Worm (Caenorhabditis elegans): ENCODE data around the gene his-35.

his-35 gene

ce11 chrV:9513590-9513989 is 31.5 kb downstream of the his-35 start, which contains the start of gene eif-2Bdelta:
eif-2Bdelta (plus strand) TSS chrV:9513824.
- no peak for TF ChIP-seq T20F7.1 (GFP tag; optimal IDR thresholded peaks at IDR 0.05)
- TF ChIP-seq R02D3.7 (tag; optimal IDR thresholded peaks at IDR 0.05) = no peak
- TF ChIP-seq zip-2 (tag; optimal IDR thresholded peaks at IDR 0.05) = no peak
- TF ChIP-seq lsy-2 (tag; optimal IDR thresholded peaks at IDR 0.05) = peak in 1 of 2 experiments; percentile 66
- TF ChIP-seq egl-27 (tag; optimal IDR thresholded peaks at IDR 0.05) = no peak
- TF ChIP-seq ceh-20 (GFP tag; IDR thresholded peaks at IDR 0.05) = no peak
- no peak for TF ChIP-seq lin-1 (GFP tag; IDR thresholded peaks at IDR 0.05)
- TF ChIP-seq snpc-1.2 (GFP tag; IDR thresholded peaks at IDR 0.05) = no peak
- peak; percentile 36 for TF ChIP-seq mep-1 (tag; optimal IDR thresholded peaks at IDR 0.05)
- TF ChIP-seq spr-3 (GFP tag; optimal IDR thresholded peaks at IDR 0.05) = no peak
- peak; percentile 47 for TF ChIP-seq lin-38 (GFP tag; IDR thresholded peaks at IDR 0.05)
- no peak for TF ChIP-seq pha-4 (GFP tag; IDR thresholded peaks at IDR 0.05)
- TF ChIP-seq pha-4 (tag; optimal IDR thresholded peaks at IDR 0.05) = no peak
- TF ChIP-seq skn-1 (tag; optimal IDR thresholded peaks at IDR 0.05) = no peak
- TF ChIP-seq mxl-2 (GFP tag; conservative IDR thresholded peaks at IDR 0.05) = no peak
- TF ChIP-seq nhr-28 (tag; optimal IDR thresholded peaks at IDR 0.05) = no peak
- no peak for TF ChIP-seq zip-11 (GFP tag; IDR thresholded peaks at IDR 0.05)
- TF ChIP-seq lin-29 (GFP tag; IDR thresholded peaks at IDR 0.05) = no peak
- peak; percentile 23 for TF ChIP-seq ztf-7 (tag; optimal IDR thresholded peaks at IDR 0.05)
- peak; percentile 60 for TF ChIP-seq mes-2 (tag; optimal IDR thresholded peaks at IDR 0.05; ENCODE audit: poor library complexity, severe bottlenecking)
- TF ChIP-seq daf-8 (GFP tag; IDR thresholded peaks at IDR 0.05) = no peak
- TF ChIP-seq ztf-11 (tag; optimal IDR thresholded peaks at IDR 0.05) = no peak
- TF ChIP-seq php-3 (GFP tag; IDR thresholded peaks at IDR 0.05) = no peak
- TF ChIP-seq duxl-1 (tag; optimal IDR thresholded peaks at IDR 0.05; ENCODE audit: poor library complexity) = peak; percentile 7
- no peak for TF ChIP-seq madf-9 (GFP tag; conservative IDR thresholded peaks at IDR 0.05)
- TF ChIP-seq tag-97 (GFP tag; IDR thresholded peaks at IDR 0.05) = no peak
- no peak for TF ChIP-seq mdl-1 (tag; optimal IDR thresholded peaks at IDR 0.05)
- TF ChIP-seq ceh-82 (tag; optimal IDR thresholded peaks at IDR 0.05) = no peak
- no peak for TF ChIP-seq unc-39 (tag; optimal IDR thresholded peaks at IDR 0.05)
- no peak for TF ChIP-seq F37D6.2 (tag; optimal IDR thresholded peaks at IDR 0.05)
- TF ChIP-seq vab-7 (GFP tag; IDR thresholded peaks at IDR 0.05) = no peak
- no peak for TF ChIP-seq ceh-32 (tag; optimal IDR thresholded peaks at IDR 0.05; ENCODE audit: poor library complexity)
- no peak for TF ChIP-seq jun-1 (tag; optimal IDR thresholded peaks at IDR 0.05)
- no peak for TF ChIP-seq dmd-9 (GFP tag; IDR thresholded peaks at IDR 0.05)
- TF ChIP-seq hmg-1.1 (GFP tag; IDR thresholded peaks at IDR 0.05) = no peak
- no peak for TF ChIP-seq nhr-42 (GFP tag; IDR thresholded peaks at IDR 0.05)
- TF ChIP-seq arid-1 (GFP tag; conservative IDR thresholded peaks at IDR 0.05) = 0 out of 2 replicates have a peak, but pooled peaks have one; percentile 10
- no peak for TF ChIP-seq cey-2 (tag; optimal IDR thresholded peaks at IDR 0.05; ENCODE audit: borderline replicate concordance, insufficient read depth)
- TF ChIP-seq daf-19 (GFP tag; conservative IDR thresholded peaks at IDR 0.05) = no peak
- TF ChIP-seq hlh-11 (tag; optimal IDR thresholded peaks at IDR 0.05) = no peak
- TF ChIP-seq mxl-3 (GFP tag; optimal IDR thresholded peaks at IDR 0.05) = no peak
- no peak for TF ChIP-seq nhr-10 (tag; optimal IDR thresholded peaks at IDR 0.05)
- TF ChIP-seq aha-1 (tag) = no peak
- no peak for TF ChIP-seq Y48G9A.11 (GFP tag; IDR thresholded peaks at IDR 0.05)
- no peak for TF ChIP-seq F26F4.8 (GFP tag; conservative IDR thresholded peaks at IDR 0.05)
- no peak for TF ChIP-seq fos-1 (tag; optimal IDR thresholded peaks at IDR 0.05)
- TF ChIP-seq nhr-111 (GFP tag; optimal IDR thresholded peaks at IDR 0.05) = no peak
- peak; percentile 38; the same call in 1 of the 2 replicates for TF ChIP-seq dmd-6 (GFP tag; IDR thresholded peaks at IDR 0.05)
- no peak for TF ChIP-seq lin-39 (tag; optimal IDR thresholded peaks at IDR 0.05)
- no peak for TF ChIP-seq madf-5 (GFP tag; IDR thresholded peaks at IDR 0.05)
- TF ChIP-seq nhr-76 (tag; optimal IDR thresholded peaks at IDR 0.05) = no peak
- no peak for TF ChIP-seq F49E8.2 (tag; optimal IDR thresholded peaks at IDR 0.05; ENCODE audit: borderline replicate concordance)

All from whole organism, L4 larva.